Worm (Caenorhabditis elegans) whole organism, mixed stage, embryonic: ENCODE measurements around the gene math-9.

Experiments
- bed-3 ChIP-seq: fragments of 200-800 bp; sonication (Bioruptor generic); optimal IDR thresholded peaks from 3 replicates; lab custom pipeline; 2018; ENCODE audit warnings: mild to moderate bottlenecking, missing genetic modification characterization, moderate library complexity, missing compliant biosample characterization
- cnd-1 ChIP-seq: fragments of 200-800 bp; sonication (Bioruptor generic); optimal IDR thresholded peaks from 2 replicates; lab custom pipeline; 2018; ENCODE audit warnings: mild to moderate bottlenecking, missing genetic modification characterization, missing compliant biosample characterization
- lin-13 ChIP-seq: fragments of 150-350 bp; optimal IDR thresholded peaks from 2 replicates; lab custom pipeline; 2014; ENCODE audit warnings: missing biosample characterization, missing genetic modification characterization
- lsy-2 ChIP-seq: fragments of 150-350 bp; optimal IDR thresholded peaks from 2 replicates; lab custom pipeline; 2014; ENCODE audit warnings: missing biosample characterization, missing genetic modification characterization
- mep-1 ChIP-seq: fragments of 150-350 bp; optimal IDR thresholded peaks from 2 replicates; lab custom pipeline; 2017; ENCODE audit warnings: missing biosample characterization, missing genetic modification reagents, missing genetic modification characterization, inconsistent platforms
- nhr-28 ChIP-seq: fragments of 150-350 bp; optimal IDR thresholded peaks from 2 replicates; lab custom pipeline; 2014; ENCODE audit warnings: missing biosample characterization, missing genetic modification characterization
- nhr-76 ChIP-seq: sonication (generic microtip); optimal IDR thresholded peaks from 2 replicates; lab custom pipeline; 2017; ENCODE audit warnings: missing biosample characterization, missing genetic modification characterization
- pha-4 ChIP-seq: fragments of 150-350 bp; optimal IDR thresholded peaks from 2 replicates; lab custom pipeline; 2018; ENCODE audit warnings: missing biosample characterization, missing genetic modification reagents, missing genetic modification characterization
- sem-2 ChIP-seq: fragments of 200-800 bp; sonication (Bioruptor generic); optimal IDR thresholded peaks from 2 replicates; lab custom pipeline; 2018; ENCODE audit warnings: mild to moderate bottlenecking, missing genetic modification characterization, missing compliant biosample characterization
- snpc-4 ChIP-seq: fragments of 150-350 bp; optimal IDR thresholded peaks from 2 replicates; lab custom pipeline; 2014; ENCODE audit warnings: missing biosample characterization, missing genetic modification characterization
- sptf-1 ChIP-seq: sonication (generic microtip); optimal IDR thresholded peaks from 2 replicates; lab custom pipeline; 2017; ENCODE audit warnings: mild to moderate bottlenecking, missing genetic modification characterization, moderate library complexity, missing compliant biosample characterization
- unc-39 ChIP-seq: fragments of 150-350 bp; optimal IDR thresholded peaks from 2 replicates; lab custom pipeline; 2014; ENCODE audit warnings: missing biosample characterization, missing genetic modification characterization

DNA sequence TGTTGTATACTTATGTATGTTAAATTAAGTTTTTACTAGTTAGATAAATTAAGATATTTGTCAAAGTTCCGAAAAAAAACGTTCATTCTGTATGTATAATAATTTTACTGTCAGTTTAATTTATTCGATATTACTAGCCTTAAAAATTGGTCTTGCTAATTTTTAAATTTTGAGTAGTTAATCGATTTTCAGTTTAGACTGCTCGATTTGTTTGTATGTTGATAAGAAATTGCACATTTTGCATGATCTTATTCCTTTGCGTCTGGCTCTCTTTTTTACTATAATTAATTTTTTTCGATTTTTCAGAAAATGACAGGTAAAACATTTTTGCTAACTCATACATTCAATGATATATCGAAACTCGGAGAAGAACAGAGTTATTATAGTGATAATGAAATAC is 9.4 kb upstream of the math-9 start, which contains the start of gene math-24:
- TF ChIP-seq sem-2 (GFP tag; lab: Kevin White, UChicago) (no peak), snpc-4 (tag; lab: Kevin White, UChicago) (no peak), unc-39 (no peak), mep-1 (tag; lab: Kevin White, UChicago) (no peak), pha-4 (no peak), sptf-1 (tag; lab: Kevin White, UChicago) (no peak), bed-3 (no peak), cnd-1 (tag; lab: Kevin White, UChicago) (no peak), nhr-28 (tag; lab: Kevin White, UChicago) (no peak), lin-13 (no peak), nhr-76 (tag; lab: Kevin White, UChicago) (no peak), lsy-2 (tag; lab: Kevin White, UChicago) (no peak)
